Worm (Caenorhabditis elegans) whole organism, L2 larva: ENCODE data around the gene C26H9A.4.

Source experiments
- R02D3.7 ChIP-seq: fragments of 150-350 bp; optimal IDR thresholded peaks from 2 replicates; lab custom pipeline; 2014; ENCODE audit warnings: missing biosample characterization, missing genetic modification characterization
- elt-1 ChIP-seq: fragments of 150-350 bp; optimal IDR thresholded peaks from 2 replicates; lab custom pipeline; 2014; ENCODE audit warnings: missing biosample characterization, missing genetic modification characterization
- elt-3 ChIP-seq: sonication (generic microtip); optimal IDR thresholded peaks from 2 replicates; lab custom pipeline; 2017; ENCODE audit warnings: missing biosample characterization, missing genetic modification characterization
- lin-11 ChIP-seq: fragments of 150-350 bp; sonication (generic microtip); optimal IDR thresholded peaks from 2 replicates; lab custom pipeline; 2014; ENCODE audit warnings: missing biosample characterization, missing genetic modification characterization, inconsistent platforms, mixed read lengths
- nhr-11 ChIP-seq: fragments of 150-350 bp; optimal IDR thresholded peaks from 2 replicates; lab custom pipeline; 2014; ENCODE audit warnings: missing biosample characterization, missing genetic modification characterization
- peb-1 ChIP-seq: fragments of 150-350 bp; optimal IDR thresholded peaks from 2 replicates; lab custom pipeline; 2014; ENCODE audit warnings: missing biosample characterization, missing genetic modification characterization
- unc-39 ChIP-seq: fragments of 150-350 bp; optimal IDR thresholded peaks from 2 replicates; lab custom pipeline; 2014; ENCODE audit warnings: missing biosample characterization, missing genetic modification characterization
- unc-62 ChIP-seq: fragments of 150-350 bp; optimal IDR thresholded peaks from 2 replicates; lab custom pipeline; 2014; ENCODE audit warnings: missing biosample characterization, missing genetic modification reagents, missing genetic modification characterization
- zag-1 ChIP-seq: fragments of 150-350 bp; optimal IDR thresholded peaks from 2 replicates; lab custom pipeline; 2014; ENCODE audit warnings: missing biosample characterization, missing genetic modification characterization

DNA sequence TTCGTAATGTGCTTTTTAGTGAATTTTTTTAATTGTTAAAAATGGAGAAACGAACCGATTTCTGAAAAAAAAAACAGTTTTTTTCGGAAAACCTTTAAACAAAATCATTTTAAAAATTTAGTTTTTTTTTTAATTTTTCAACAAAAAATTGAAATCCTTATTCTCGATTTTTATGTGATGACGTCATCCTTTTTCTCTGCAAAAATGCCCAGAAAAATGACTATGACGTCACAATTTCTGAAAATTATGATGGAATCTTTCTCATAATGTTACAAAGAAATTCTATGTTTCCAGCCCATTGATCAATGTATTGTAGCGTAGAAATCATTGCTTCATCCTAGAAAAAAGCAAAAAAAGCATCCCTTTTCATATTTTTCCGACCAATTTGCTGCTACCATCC is 36.1 kb downstream of the C26H9A.4 start:
- no peak for TF ChIP-seq lin-11 (tag; lab: Kevin White, UChicago)
- TF ChIP-seq elt-1 (tag; lab: Kevin White, UChicago): no peak
- TF ChIP-seq peb-1: no peak
- no peak for TF ChIP-seq zag-1 (tag; lab: Kevin White, UChicago)
- TF ChIP-seq R02D3.7 (tag; lab: Kevin White, UChicago): no peak
- TF ChIP-seq unc-62: no peak
- TF ChIP-seq unc-39 (tag; lab: Kevin White, UChicago): no peak
- no peak for TF ChIP-seq nhr-11
- no peak for TF ChIP-seq elt-3 (tag; lab: Kevin White, UChicago)
